Worm (Caenorhabditis elegans): ENCODE data around the gene try-1.

The try-1 gene

ce11 chrII:4968863-4969262 lies 19.5 kb upstream of the try-1 start, which contains the start of gene shc-2:
shc-2 (plus strand) TSS chrII:4969163.
- TF ChIP-seq lin-32 (GFP tag; optimal IDR thresholded peaks at IDR 0.05) (no peak), hlh-1 (tag; optimal IDR thresholded peaks at IDR 0.05) (no peak), unc-62 (GFP tag; optimal IDR thresholded peaks at IDR 0.05) (no peak), snpc-4 (tag; optimal IDR thresholded peaks at IDR 0.05) (no peak), lsy-2 (tag; optimal IDR thresholded peaks at IDR 0.05) (no peak), ceh-43 (GFP tag; optimal IDR thresholded peaks at IDR 0.05) (no peak), ham-2 (GFP tag; optimal IDR thresholded peaks at IDR 0.05) (no peak), flh-1 (GFP tag; optimal IDR thresholded peaks at IDR 0.05) (no peak), blmp-1 (tag; optimal IDR thresholded peaks at IDR 0.05) (no peak), drap-1 (GFP tag; optimal IDR thresholded peaks at IDR 0.05) (no peak)

ce11 chrII:4967636-4968035 lies 18.3 kb upstream of the try-1 start:
- TF ChIP-seq tbx-8 (GFP tag; optimal IDR thresholded peaks at IDR 0.05) (no peak), nhr-237 (tag; optimal IDR thresholded peaks at IDR 0.05) (no peak), nhr-2 (tag; optimal IDR thresholded peaks at IDR 0.05) (no peak), lsy-2 (tag; optimal IDR thresholded peaks at IDR 0.05) (no peak), lin-13 (tag; optimal IDR thresholded peaks at IDR 0.05) (no peak), pha-4 (tag; optimal IDR thresholded peaks at IDR 0.05) (no peak), ces-1 (GFP tag; optimal IDR thresholded peaks at IDR 0.05) (no peak), mls-2 (tag; optimal IDR thresholded peaks at IDR 0.05) (no peak), sptf-1 (tag; optimal IDR thresholded peaks at IDR 0.05) (no peak), snpc-4 (tag; optimal IDR thresholded peaks at IDR 0.05) (no peak), mab-5 (tag; optimal IDR thresholded peaks at IDR 0.05) (no peak), elt-1 (tag; optimal IDR thresholded peaks at IDR 0.05; ENCODE audit: borderline replicate concordance, insufficient read depth) (no peak), zip-8 (tag; optimal IDR thresholded peaks at IDR 0.05) (no peak), ham-2 (GFP tag; optimal IDR thresholded peaks at IDR 0.05) (no peak), hlh-1 (tag; optimal IDR thresholded peaks at IDR 0.05) (no peak), unc-62 (GFP tag; optimal IDR thresholded peaks at IDR 0.05) (no peak), nhr-12 (tag; optimal IDR thresholded peaks at IDR 0.05) (no peak)

ce11 chrII:4966576-4966975 lies 17.2 kb upstream of the try-1 start:
- TF ChIP-seq mep-1 (tag; optimal IDR thresholded peaks at IDR 0.05) (no peak), ham-2 (GFP tag; optimal IDR thresholded peaks at IDR 0.05) (no peak), hlh-1 (tag; optimal IDR thresholded peaks at IDR 0.05) (no peak), unc-120 (tag; optimal IDR thresholded peaks at IDR 0.05; ENCODE audit: poor library complexity, severe bottlenecking) (no peak), lsy-2 (tag; optimal IDR thresholded peaks at IDR 0.05) (no peak), nhr-28 (tag; optimal IDR thresholded peaks at IDR 0.05) (no peak), sem-2 (GFP tag; optimal IDR thresholded peaks at IDR 0.05) (no peak), flh-1 (GFP tag; optimal IDR thresholded peaks at IDR 0.05) (no peak), unc-62 (GFP tag; optimal IDR thresholded peaks at IDR 0.05) (no peak), drap-1 (GFP tag; optimal IDR thresholded peaks at IDR 0.05) (no peak), ceh-83 (GFP tag; optimal IDR thresholded peaks at IDR 0.05) (no peak), tbx-8 (GFP tag; optimal IDR thresholded peaks at IDR 0.05) (no peak), ceh-43 (GFP tag; optimal IDR thresholded peaks at IDR 0.05) (no peak), elt-1 (tag; optimal IDR thresholded peaks at IDR 0.05; ENCODE audit: borderline replicate concordance, insufficient read depth) (no peak)

- no peak for TF ChIP-seq nhr-2 (tag; optimal IDR thresholded peaks at IDR 0.05)
- TF ChIP-seq ces-1 (GFP tag; optimal IDR thresholded peaks at IDR 0.05) = no peak
- no peak for TF ChIP-seq bed-3 (GFP tag; optimal IDR thresholded peaks at IDR 0.05)
- TF ChIP-seq ceh-39 (tag; optimal IDR thresholded peaks at IDR 0.05) = no peak
- no peak for TF ChIP-seq sptf-1 (tag; optimal IDR thresholded peaks at IDR 0.05)
- TF ChIP-seq nhr-12 (tag; optimal IDR thresholded peaks at IDR 0.05) = no peak
- TF ChIP-seq unc-39 (tag; optimal IDR thresholded peaks at IDR 0.05) = no peak
- no peak for TF ChIP-seq mls-2 (tag; optimal IDR thresholded peaks at IDR 0.05)
- no peak for TF ChIP-seq nhr-76 (tag; optimal IDR thresholded peaks at IDR 0.05)
- no peak for TF ChIP-seq ceh-83 (GFP tag; optimal IDR thresholded peaks at IDR 0.05)
- TF ChIP-seq pha-4 (tag; optimal IDR thresholded peaks at IDR 0.05) = no peak
- TF ChIP-seq blmp-1 (tag; optimal IDR thresholded peaks at IDR 0.05) = no peak
- no peak for TF ChIP-seq snpc-4 (tag; optimal IDR thresholded peaks at IDR 0.05)
- no peak for TF ChIP-seq ztf-11 (tag; optimal IDR thresholded peaks at IDR 0.05)
These were observed 11.4 kb upstream of the try-1 start for ce11 chrII:4960690-4961089.

- TF ChIP-seq hlh-1 (tag; optimal IDR thresholded peaks at IDR 0.05) (peak; percentile 6), elt-1 (tag; optimal IDR thresholded peaks at IDR 0.05; ENCODE audit: borderline replicate concordance, insufficient read depth) (no peak)
These were observed 10.4 kb upstream of the try-1 start, which contains the start of gene ulp-2 for ce11 chrII:4959719-4960118. ulp-2 (minus strand) TSS chrII:4959876.

Measured in whole organism, mixed stage, embryonic.